Worm (Caenorhabditis elegans) whole organism, L1 larva: Measurements from ENCODE around the gene R10E4.11.
A peak's percentile ranks its signal among the peaks of the same experiment; 100 is the strongest.

ENCODE experiments used
- C04F5.9 ChIP-seq: sonication (generic microtip); optimal IDR thresholded peaks from 2 replicates; lab custom pipeline; 2016; ENCODE audit warnings: missing genetic modification characterization, missing compliant biosample characterization
- F16B12.6 ChIP-seq: fragments of 150-350 bp; optimal IDR thresholded peaks from 2 replicates; lab custom pipeline; 2014; ENCODE audit warnings: missing biosample characterization, missing genetic modification characterization
- Y116A8C.19 ChIP-seq: sonication (generic microtip); optimal IDR thresholded peaks from 2 replicates; lab custom pipeline; 2016; ENCODE audit warnings: missing compliant biosample characterization, missing genetic modification characterization, borderline replicate concordance
- aly-2 ChIP-seq: fragments of 150-350 bp; optimal IDR thresholded peaks from 2 replicates; lab custom pipeline; 2014; ENCODE audit warnings: missing biosample characterization, missing genetic modification characterization
- ama-1 ChIP-seq: fragments of 150-350 bp; optimal IDR thresholded peaks from 2 replicates; lab custom pipeline; 2014
- blmp-1 ChIP-seq: fragments of 150-350 bp; optimal IDR thresholded peaks from 2 replicates; lab custom pipeline; 2014; ENCODE audit warnings: missing biosample characterization, missing genetic modification characterization
- ceh-63 ChIP-seq: fragments of 200-800 bp; sonication (Bioruptor generic); optimal IDR thresholded peaks from 2 replicates; lab custom pipeline; 2018; ENCODE audit warnings: mild to moderate bottlenecking, missing genetic modification characterization, missing compliant biosample characterization
- ceh-8 ChIP-seq: fragments of 200-800 bp; sonication (Bioruptor generic); optimal IDR thresholded peaks from 2 replicates; lab custom pipeline; 2018; ENCODE audit warnings: mild to moderate bottlenecking, missing genetic modification characterization, moderate library complexity, missing compliant biosample characterization
- ceh-88 ChIP-seq: fragments of 200-800 bp; sonication (Bioruptor generic); IDR thresholded peaks from 2 replicates; pipeline ENCODE4 v1.3.6; 2022; ENCODE audit warnings: missing genetic modification characterization, missing compliant biosample characterization
- dpl-1 ChIP-seq, 3 experiments: fragments of 150-350 bp in 2 of 3; sonication (generic microtip) in 1 of 3; optimal IDR thresholded peaks; 2 replicates each; lab custom pipeline; 2014 to 2017; ENCODE audit warnings: missing biosample characterization in 3 of 3, missing genetic modification characterization in 3 of 3, missing genetic modification reagents in 3 of 3
- dsc-1 ChIP-seq: sonication (generic microtip); optimal IDR thresholded peaks from 2 replicates; lab custom pipeline; 2016; ENCODE audit warnings: mild to moderate bottlenecking, missing genetic modification characterization, missing compliant biosample characterization
- efl-1 ChIP-seq, 4 experiments: fragments of 150-350 bp; optimal IDR thresholded peaks in 3 of 4; peaks in 1 of 4; 1 replicate in 1 of 4; 2 replicates in 3 of 4; lab custom pipeline; 2014; ENCODE audit warnings: missing biosample characterization in 2 of 4, missing genetic modification characterization in 2 of 4, missing genetic modification reagents in 2 of 4
- egl-27 ChIP-seq, 2 experiments: fragments of 150-350 bp in 1 of 2; sonication (generic microtip); optimal IDR thresholded peaks; 3 replicates each; lab custom pipeline; 2017 to 2018; ENCODE audit warnings: missing biosample characterization in 2 of 2, missing genetic modification characterization in 2 of 2, missing genetic modification reagents in 2 of 2
- elt-2 ChIP-seq: sonication (generic microtip); optimal IDR thresholded peaks from 2 replicates; lab custom pipeline; 2016; ENCODE audit warnings: missing genetic modification characterization, mild to moderate bottlenecking, inconsistent platforms, missing compliant biosample characterization, missing genetic modification reagents
- elt-3 ChIP-seq, 6 experiments: fragments of 150-350 bp in 1 of 6; sonication (generic microtip); optimal IDR thresholded peaks; 2 replicates each; lab custom pipeline; 2017 to 2018; ENCODE audit warnings: missing biosample characterization in 6 of 6, missing genetic modification characterization in 6 of 6, inconsistent platforms in 1 of 6
- fkh-10 ChIP-seq: sonication (generic microtip); optimal IDR thresholded peaks from 2 replicates; lab custom pipeline; 2017; ENCODE audit warnings: missing biosample characterization, missing genetic modification reagents, missing genetic modification characterization
- fkh-4 ChIP-seq: sonication (generic microtip); optimal IDR thresholded peaks from 2 replicates; lab custom pipeline; 2016; ENCODE audit warnings: missing compliant biosample characterization, missing genetic modification characterization, borderline replicate concordance
- fkh-8 ChIP-seq: sonication (generic microtip); optimal IDR thresholded peaks from 2 replicates; lab custom pipeline; 2016; ENCODE audit warnings: mild to moderate bottlenecking, missing genetic modification characterization, missing compliant biosample characterization
- fos-1 ChIP-seq: fragments of 150-350 bp; optimal IDR thresholded peaks from 2 replicates; lab custom pipeline; 2014; ENCODE audit warnings: missing biosample characterization, missing genetic modification characterization
- grh-1 ChIP-seq: fragments of 200-800 bp; sonication (Bioruptor generic); IDR thresholded peaks from 2 replicates; pipeline ENCODE4 v1.3.6; 2022; ENCODE audit warnings: missing genetic modification reagents, missing genetic modification characterization, missing compliant biosample characterization
- hlh-17 ChIP-seq: fragments of 200-800 bp; sonication (Bioruptor generic); optimal IDR thresholded peaks from 2 replicates; lab custom pipeline; 2018; ENCODE audit warnings: missing genetic modification characterization, mild to moderate bottlenecking, missing compliant biosample characterization, moderate library complexity, borderline replicate concordance
- hpl-2 ChIP-seq: fragments of 150-350 bp; optimal IDR thresholded peaks from 2 replicates; lab custom pipeline; 2014; ENCODE audit warnings: missing biosample characterization, missing genetic modification reagents, missing genetic modification characterization
- jun-1 ChIP-seq: fragments of 150-350 bp; optimal IDR thresholded peaks from 2 replicates; lab custom pipeline; 2014; ENCODE audit warnings: missing biosample characterization, missing genetic modification reagents, missing genetic modification characterization
- lin-13 ChIP-seq: fragments of 150-350 bp; optimal IDR thresholded peaks from 2 replicates; lab custom pipeline; 2014; ENCODE audit warnings: missing biosample characterization, missing genetic modification reagents, missing genetic modification characterization
- lin-14 ChIP-seq: fragments of 200-800 bp; sonication (Bioruptor generic); optimal IDR thresholded peaks from 2 replicates; lab custom pipeline; 2018; ENCODE audit warnings: mild to moderate bottlenecking, missing genetic modification characterization, moderate library complexity, missing compliant biosample characterization
- lin-15B ChIP-seq: fragments of 150-350 bp; sonication (generic microtip); optimal IDR thresholded peaks from 3 replicates; lab custom pipeline; 2014; ENCODE audit warnings: missing biosample characterization, missing genetic modification characterization
- lin-35 ChIP-seq, 2 experiments: fragments of 150-350 bp; optimal IDR thresholded peaks; 2 replicates each; lab custom pipeline; 2014; ENCODE audit warnings: missing biosample characterization in 2 of 2, missing genetic modification characterization in 2 of 2, missing genetic modification reagents in 2 of 2
- lsy-2 ChIP-seq, 2 experiments: fragments of 150-350 bp; optimal IDR thresholded peaks; 2 replicates each; lab custom pipeline; 2014; ENCODE audit warnings: missing biosample characterization in 2 of 2, missing genetic modification characterization in 2 of 2
- mef-2 ChIP-seq: fragments of 150-350 bp; optimal IDR thresholded peaks from 2 replicates; lab custom pipeline; 2014; ENCODE audit warnings: missing biosample characterization, missing genetic modification characterization
- nhr-12 ChIP-seq: sonication (generic microtip); optimal IDR thresholded peaks from 2 replicates; lab custom pipeline; 2017; ENCODE audit warnings: missing biosample characterization, missing genetic modification characterization
- nhr-19 ChIP-seq: fragments of 200-800 bp; sonication (Bioruptor generic); conservative IDR thresholded peaks from 2 replicates; pipeline ENCODE4 v1.3.6; 2022; ENCODE audit warnings: missing genetic modification characterization, missing compliant biosample characterization
- nhr-20 ChIP-seq: sonication (generic microtip); optimal IDR thresholded peaks from 2 replicates; lab custom pipeline; 2016; ENCODE audit warnings: mild to moderate bottlenecking, missing genetic modification characterization, missing compliant biosample characterization
- nhr-237 ChIP-seq: fragments of 150-350 bp; optimal IDR thresholded peaks from 2 replicates; lab custom pipeline; 2014; ENCODE audit warnings: missing biosample characterization, missing genetic modification characterization
- nhr-28 ChIP-seq: fragments of 150-350 bp; optimal IDR thresholded peaks from 2 replicates; lab custom pipeline; 2014; ENCODE audit warnings: missing biosample characterization, missing genetic modification characterization
- nhr-47 ChIP-seq: sonication (generic microtip); optimal IDR thresholded peaks from 2 replicates; lab custom pipeline; 2016; ENCODE audit warnings: mild to moderate bottlenecking, missing genetic modification characterization, moderate library complexity, missing compliant biosample characterization
- nhr-71 ChIP-seq: sonication (generic microtip); optimal IDR thresholded peaks from 2 replicates; lab custom pipeline; 2016; ENCODE audit warnings: mild to moderate bottlenecking, missing genetic modification characterization, moderate library complexity, missing compliant biosample characterization
- nhr-84 ChIP-seq: sonication (generic microtip); optimal IDR thresholded peaks from 2 replicates; lab custom pipeline; 2017; ENCODE audit warnings: missing biosample characterization, missing genetic modification characterization
- nhr-85 ChIP-seq: sonication (generic microtip); peaks from one replicate; lab custom pipeline; 2016; ENCODE audit warnings: missing genetic modification characterization, inconsistent platforms, missing compliant biosample characterization
- pag-3 ChIP-seq: sonication (generic microtip); optimal IDR thresholded peaks from 2 replicates; lab custom pipeline; 2017; ENCODE audit warnings: missing genetic modification characterization, mild to moderate bottlenecking, missing compliant biosample characterization, antibody characterized with exemption, borderline replicate concordance; ENCODE audit not compliant: insufficient read depth
- sox-4 ChIP-seq: sonication (generic microtip); optimal IDR thresholded peaks from 2 replicates; lab custom pipeline; 2016; ENCODE audit warnings: missing genetic modification characterization, missing compliant biosample characterization
- sptf-1 ChIP-seq: fragments of 150-350 bp; optimal IDR thresholded peaks from 2 replicates; lab custom pipeline; 2014; ENCODE audit warnings: missing biosample characterization, missing genetic modification characterization
- tbx-2 ChIP-seq: sonication (generic microtip); optimal IDR thresholded peaks from 2 replicates; lab custom pipeline; 2016; ENCODE audit warnings: missing genetic modification characterization, missing compliant biosample characterization
- unc-62 ChIP-seq: fragments of 150-350 bp; optimal IDR thresholded peaks from 2 replicates; lab custom pipeline; 2014; ENCODE audit warnings: missing biosample characterization, missing genetic modification reagents, missing genetic modification characterization
- unc-98 ChIP-seq: fragments of 200-800 bp; sonication (Bioruptor generic); IDR thresholded peaks from 2 replicates; pipeline ENCODE4 v1.3.6; 2022; ENCODE audit warnings: missing genetic modification characterization, missing compliant biosample characterization
- vab-15 ChIP-seq: sonication (generic microtip); optimal IDR thresholded peaks from 2 replicates; lab custom pipeline; 2017; ENCODE audit warnings: missing genotype, mild to moderate bottlenecking, missing genetic modification characterization, missing compliant biosample characterization
- xbp-1 ChIP-seq: sonication (generic microtip); optimal IDR thresholded peaks from 2 replicates; lab custom pipeline; 2016; ENCODE audit warnings: missing genetic modification characterization, missing compliant biosample characterization
- zag-1 ChIP-seq: fragments of 150-350 bp; optimal IDR thresholded peaks from 2 replicates; lab custom pipeline; 2014; ENCODE audit warnings: missing biosample characterization, missing genetic modification characterization
- zip-4 ChIP-seq: fragments of 200-800 bp; sonication (Bioruptor generic); optimal IDR thresholded peaks from 2 replicates; lab custom pipeline; 2018; ENCODE audit warnings: mild to moderate bottlenecking, missing genetic modification characterization, moderate library complexity, missing compliant biosample characterization

Gene R10E4.11

ce11 chrIII:4281955-4282618 lies 18.8 kb downstream of the R10E4.11 start (continued):
- peak; percentile 97 for TF ChIP-seq sox-4 (tag; lab: Kevin White, UChicago)
- no peak for TF ChIP-seq sptf-1 (tag; lab: Kevin White, UChicago)
- no peak for TF ChIP-seq hlh-17 (GFP tag; lab: Kevin White, UChicago)
- TF ChIP-seq hpl-2 (GFP tag; lab: Kevin White, UChicago), result peak; percentile 70
- peak; percentile 91 for TF ChIP-seq elt-2 (tag; lab: Kevin White, UChicago)
- peak; percentile 91 for TF ChIP-seq zip-4 (GFP tag; lab: Kevin White, UChicago)
- peak; percentile 99 for TF ChIP-seq nhr-47 (tag; lab: Kevin White, UChicago)
- peak; percentile 88 for TF ChIP-seq vab-15
- peak; percentile 27 for TF ChIP-seq ceh-63 (GFP tag; lab: Kevin White, UChicago)
- peak; percentile 100 for TF ChIP-seq nhr-20 (tag; lab: Kevin White, UChicago)
- TF ChIP-seq blmp-1 (tag; lab: Kevin White, UChicago), result peak; percentile 65
- TF ChIP-seq nhr-84, result no peak
- peak; percentile 77 for TF ChIP-seq unc-98 (GFP tag; lab: Robert Waterston, UW)
- peak; percentile 100 for TF ChIP-seq tbx-2 (tag; lab: Kevin White, UChicago)
- TF ChIP-seq xbp-1 (tag; lab: Kevin White, UChicago), result peak; percentile 98
- TF ChIP-seq nhr-12 (tag; lab: Kevin White, UChicago), result no peak
- peak; percentile 14 for TF ChIP-seq F16B12.6 (tag; lab: Kevin White, UChicago)
- peak; percentile 87 for TF ChIP-seq lin-13
- TF ChIP-seq dsc-1, result peak; percentile 99
- peak in 4 of 6 experiments; percentile 19 to 90 (median 66) for TF ChIP-seq elt-3 (tag; optimal IDR thresholded peaks at IDR 0.05; lab: Kevin White, UChicago)
- peak; percentile 99 for TF ChIP-seq fkh-8 (tag; lab: Kevin White, UChicago)
- peak; percentile 98 for TF ChIP-seq nhr-19 (GFP tag; lab: Robert Waterston, UW)
- TF ChIP-seq fos-1 (tag; lab: Kevin White, UChicago), result peak; percentile 73
- TF ChIP-seq nhr-85 (tag; lab: Kevin White, UChicago), result peak; percentile 100
- peak; percentile 95 for TF ChIP-seq pag-3
- TF ChIP-seq grh-1, result peak; percentile 97
- peak; percentile 100 for TF ChIP-seq nhr-71
- TF ChIP-seq lin-15B (tag; lab: Kevin White, UChicago), result peak; percentile 48
- TF ChIP-seq unc-62 (GFP tag; lab: Kevin White, UChicago), result peak; percentile 18
- TF ChIP-seq aly-2 (tag; lab: Kevin White, UChicago), result no peak
- TF ChIP-seq dpl-1 (GFP tag; optimal IDR thresholded peaks at IDR 0.05; lab: Kevin White, UChicago), result peak; percentile 59 to 68 (median 68)
- TF ChIP-seq nhr-28 (tag; lab: Kevin White, UChicago), result no peak
- TF ChIP-seq ama-1 (lab: Kevin White, UChicago), result peak; percentile 48
- peak; percentile 92 for TF ChIP-seq fkh-10
- peak; percentile 97 for TF ChIP-seq ceh-8
- peak; percentile 97 for TF ChIP-seq jun-1
- TF ChIP-seq C04F5.9 (tag; lab: Kevin White, UChicago), result peak; percentile 91
- peak; percentile 69 to 85 for TF ChIP-seq lin-35 (GFP tag; optimal IDR thresholded peaks at IDR 0.05; lab: Kevin White, UChicago)
- peak; percentile 84 for TF ChIP-seq fkh-4 (tag; lab: Kevin White, UChicago)
- TF ChIP-seq ceh-88, result peak; percentile 94
- peak; percentile 17 for TF ChIP-seq Y116A8C.19 (tag; lab: Kevin White, UChicago)
- peak; percentile 91 to 94 for TF ChIP-seq lsy-2 (tag; optimal IDR thresholded peaks at IDR 0.05; lab: Kevin White, UChicago)
- peak; percentile 81 to 86 for TF ChIP-seq efl-1 (optimal IDR thresholded peaks at IDR 0.05; lab: Kevin White, UChicago)
- peak; percentile 65 to 97 for TF ChIP-seq efl-1 (GFP tag; optimal IDR thresholded peaks at IDR 0.05 in 1 of 2; lab: Kevin White, UChicago)
- peak; percentile 100 for TF ChIP-seq lin-14
- TF ChIP-seq nhr-237 (tag; lab: Kevin White, UChicago), result peak; percentile 58
- peak; percentile 77 for TF ChIP-seq zag-1 (tag; lab: Kevin White, UChicago)
- peak; percentile 90 to 99 for TF ChIP-seq egl-27 (tag; optimal IDR thresholded peaks at IDR 0.05; lab: Kevin White, UChicago)
- peak; percentile 96 for TF ChIP-seq mef-2 (tag; lab: Kevin White, UChicago)
- TF ChIP-seq, all 84 proteins: peak for 75
